Fruit fly (Drosophila melanogaster) whole organism, embryonic: ENCODE data around the gene REG.

Source experiments
- ATbp ChIP-seq: fragments of 200-800 bp; sonication (Bioruptor generic); optimal IDR thresholded peaks from 2 replicates; lab custom pipeline; 2017; ENCODE audit warnings: missing biosample characterization, mild to moderate bottlenecking, missing genetic modification characterization, missing genetic modification reagents
- Ada2b ChIP-seq: fragments of 200-800 bp; sonication (Bioruptor generic); IDR thresholded peaks from 2 replicates; pipeline ENCODE4 v1.3.6; 2022; ENCODE audit warnings: missing biosample characterization, missing genetic modification characterization
- CG10654 ChIP-seq: fragments of 200-800 bp; sonication (Bioruptor generic); optimal IDR thresholded peaks from 2 replicates; lab custom pipeline; 2016; ENCODE audit warnings: missing biosample characterization, missing genetic modification characterization
- CG11560 ChIP-seq: fragments of 200-800 bp; sonication (Bioruptor generic); IDR thresholded peaks from 3 replicates; pipeline ENCODE4 v1.3.6; 2022; ENCODE audit warnings: missing biosample characterization, missing genetic modification characterization
- CG11695 ChIP-seq: fragments of 200-800 bp; sonication (Bioruptor generic); IDR thresholded peaks from 3 replicates; pipeline ENCODE4 v1.3.6; 2022; ENCODE audit warnings: missing biosample characterization, missing genetic modification characterization
- CG11696 ChIP-seq: fragments of 200-800 bp; sonication (Bioruptor generic); IDR thresholded peaks from 2 replicates; pipeline ENCODE4 v1.3.6; 2022; ENCODE audit warnings: missing biosample characterization, missing genetic modification characterization
- CG12391 ChIP-seq: fragments of 200-800 bp; sonication (Bioruptor generic); optimal IDR thresholded peaks from 3 replicates; lab custom pipeline; 2018; ENCODE audit warnings: missing biosample characterization, mild to moderate bottlenecking, missing genetic modification characterization, moderate library complexity
- CG13296 ChIP-seq: fragments of 200-800 bp; sonication (Bioruptor generic); optimal IDR thresholded peaks from 3 replicates; lab custom pipeline; 2018; ENCODE audit warnings: missing biosample characterization, mild to moderate bottlenecking, missing genetic modification characterization
- CG13775 ChIP-seq: fragments of 200-800 bp; sonication (Bioruptor generic); optimal IDR thresholded peaks from 3 replicates; lab custom pipeline; 2017; ENCODE audit warnings: missing biosample characterization, mild to moderate bottlenecking, missing genetic modification characterization
- CG14667 ChIP-seq: fragments of 200-800 bp; sonication (Bioruptor generic); IDR thresholded peaks from 2 replicates; pipeline ENCODE4 v1.3.6; 2022; ENCODE audit warnings: missing biosample characterization, missing genetic modification characterization
- CG1602 ChIP-seq: fragments of 200-800 bp; sonication (Bioruptor generic); optimal IDR thresholded peaks from 3 replicates; lab custom pipeline; 2016; ENCODE audit warnings: missing biosample characterization, missing genetic modification characterization
- CG17829 ChIP-seq: fragments of 200-800 bp; optimal IDR thresholded peaks from 2 replicates; lab custom pipeline; 2019; ENCODE audit warnings: missing biosample characterization, mild to moderate bottlenecking, missing genetic modification characterization, moderate library complexity
- CG1832 ChIP-seq: fragments of 200-800 bp; sonication (Bioruptor generic); optimal IDR thresholded peaks from 2 replicates; lab custom pipeline; 2017; ENCODE audit warnings: missing biosample characterization, mild to moderate bottlenecking, missing genetic modification characterization, inconsistent platforms
- CG31388 ChIP-seq: fragments of 200-800 bp; sonication (Bioruptor generic); optimal IDR thresholded peaks from 2 replicates; lab custom pipeline; 2016; ENCODE audit warnings: missing biosample characterization, missing genetic modification characterization
- CG32767 ChIP-seq: fragments of 200-800 bp; sonication (Bioruptor generic); IDR thresholded peaks from 2 replicates; pipeline ENCODE4 v1.3.6; 2022; ENCODE audit warnings: missing biosample characterization, missing genetic modification characterization
- CG34376 ChIP-seq: fragments of 200-800 bp; sonication (Bioruptor generic); optimal IDR thresholded peaks from 2 replicates; lab custom pipeline; 2018; ENCODE audit warnings: missing biosample characterization, mild to moderate bottlenecking, missing genetic modification characterization
- CG4707 ChIP-seq: fragments of 200-800 bp; sonication (Bioruptor generic); optimal IDR thresholded peaks from 2 replicates; lab custom pipeline; 2018; ENCODE audit warnings: missing biosample characterization, mild to moderate bottlenecking, missing genetic modification characterization, moderate library complexity
- CG9727 ChIP-seq: fragments of 200-800 bp; sonication (Bioruptor generic); optimal IDR thresholded peaks from 3 replicates; lab custom pipeline; 2017; ENCODE audit warnings: missing biosample characterization, mild to moderate bottlenecking, missing genetic modification characterization
- Doc2 ChIP-seq: fragments of 200-800 bp; sonication (Bioruptor generic); IDR thresholded peaks from 2 replicates; pipeline ENCODE4 v1.3.6; 2022; ENCODE audit warnings: missing biosample characterization, missing genetic modification characterization
- Dref ChIP-seq: fragments of 200-800 bp; sonication (Bioruptor generic); IDR thresholded peaks from 2 replicates; pipeline ENCODE4 v1.3.6; 2022; ENCODE audit warnings: missing biosample characterization, missing genetic modification characterization
- HLH4C ChIP-seq: fragments of 200-800 bp; sonication (Bioruptor generic); IDR thresholded peaks from 3 replicates; pipeline ENCODE4 v1.3.6; 2022; ENCODE audit warnings: missing biosample characterization, missing genetic modification characterization; ENCODE audit not compliant: partially characterized antibody
- HLHmδ ChIP-seq: fragments of 200-800 bp; sonication (Bioruptor generic); optimal IDR thresholded peaks from 2 replicates; lab custom pipeline; 2018; ENCODE audit warnings: missing biosample characterization, mild to moderate bottlenecking, missing genetic modification characterization, moderate library complexity
- HmgD ChIP-seq: fragments of 200-800 bp; sonication (Bioruptor generic); optimal IDR thresholded peaks from 3 replicates; lab custom pipeline; 2016; ENCODE audit warnings: missing biosample characterization, missing genetic modification characterization
- Hr39 ChIP-seq: fragments of >200 bp; optimal IDR thresholded peaks from 2 replicates; lab custom pipeline; 2017
- Med ChIP-seq: fragments of 200-800 bp; sonication (Bioruptor generic); peaks from one replicate; lab custom pipeline; 2016; ENCODE audit warnings: missing biosample characterization, missing genetic modification characterization, mild to moderate bottlenecking, inconsistent platforms, moderate library complexity
- Myb ChIP-seq: fragments of 200-800 bp; sonication (Bioruptor generic); optimal IDR thresholded peaks from 2 replicates; lab custom pipeline; 2016; ENCODE audit warnings: missing biosample characterization, missing genetic modification characterization
- NC2β ChIP-seq: fragments of 200-800 bp; sonication (Bioruptor generic); optimal IDR thresholded peaks from 2 replicates; lab custom pipeline; 2016; ENCODE audit warnings: missing biosample characterization, missing genetic modification characterization
- Neu2 ChIP-seq: fragments of 200-800 bp; sonication (Bioruptor generic); optimal IDR thresholded peaks from 3 replicates; lab custom pipeline; 2016; ENCODE audit warnings: missing biosample characterization, missing genetic modification characterization, borderline replicate concordance
- Nf-YB ChIP-seq: fragments of 200-800 bp; sonication (Bioruptor generic); optimal IDR thresholded peaks from 3 replicates; lab custom pipeline; 2019; ENCODE audit warnings: missing biosample characterization, mild to moderate bottlenecking, missing genetic modification characterization, moderate library complexity
- NfI ChIP-seq: fragments of 200-800 bp; sonication (Bioruptor generic); optimal IDR thresholded peaks from 3 replicates; lab custom pipeline; 2018; ENCODE audit warnings: missing biosample characterization, mild to moderate bottlenecking, missing genetic modification characterization, moderate library complexity
- Ssrp ChIP-seq: fragments of 200-800 bp; sonication (Bioruptor generic); optimal IDR thresholded peaks from 2 replicates; lab custom pipeline; 2018; ENCODE audit warnings: missing biosample characterization, mild to moderate bottlenecking, missing genetic modification characterization, moderate library complexity
- al ChIP-seq: fragments of 200-800 bp; sonication (Bioruptor generic); IDR thresholded peaks from 2 replicates; pipeline ENCODE4 v1.3.6; 2022; ENCODE audit warnings: missing biosample characterization, missing genetic modification characterization
- cad ChIP-seq: fragments of >200 bp; optimal IDR thresholded peaks from 2 replicates; lab custom pipeline; 2017; ENCODE audit warnings: missing biosample characterization, missing genetic modification characterization
- caup ChIP-seq: fragments of 200-800 bp; sonication (Bioruptor generic); optimal IDR thresholded peaks from 3 replicates; lab custom pipeline; 2017; ENCODE audit warnings: missing biosample characterization, mild to moderate bottlenecking, missing genetic modification characterization, moderate library complexity; ENCODE audit not compliant: severe bottlenecking
- crol ChIP-seq: fragments of 200-800 bp; sonication (Bioruptor generic); IDR thresholded peaks from 2 replicates; pipeline ENCODE4 v1.3.6; 2022; ENCODE audit warnings: missing biosample characterization, missing genetic modification characterization
- cwo ChIP-seq: fragments of 200-800 bp; sonication (Bioruptor generic); optimal IDR thresholded peaks from 3 replicates; lab custom pipeline; 2017; ENCODE audit warnings: missing biosample characterization, missing genetic modification characterization, mild to moderate bottlenecking, moderate library complexity, missing genetic modification reagents
- da ChIP-seq: fragments of 200-800 bp; sonication (Bioruptor generic); optimal IDR thresholded peaks from 2 replicates; lab custom pipeline; 2016; ENCODE audit warnings: missing biosample characterization, missing genetic modification characterization
- danr ChIP-seq: fragments of 200-800 bp; sonication (Bioruptor generic); IDR thresholded peaks from 2 replicates; pipeline ENCODE4 v1.3.6; 2022; ENCODE audit warnings: missing biosample characterization, missing genetic modification characterization
- her ChIP-seq: fragments of 200-800 bp; sonication (Bioruptor generic); optimal IDR thresholded peaks from 2 replicates; lab custom pipeline; 2016; ENCODE audit warnings: missing biosample characterization, missing genetic modification characterization
- insv ChIP-seq, 2 experiments: fragments of 200-800 bp; sonication (Bioruptor generic); optimal IDR thresholded peaks; 3 replicates each; lab custom pipeline; 2016 to 2018; ENCODE audit warnings: missing biosample characterization in 2 of 2, missing genetic modification characterization in 2 of 2
- kah ChIP-seq: fragments of 200-800 bp; sonication (Bioruptor generic); optimal IDR thresholded peaks from 2 replicates; lab custom pipeline; 2018; ENCODE audit warnings: missing biosample characterization, mild to moderate bottlenecking, missing genetic modification characterization
- lola ChIP-seq, 3 experiments: fragments of >200 bp in 2 of 3; fragments of 200-800 bp in 1 of 3; sonication (Bioruptor generic) in 1 of 3; optimal IDR thresholded peaks; 2 replicates each; lab custom pipeline; 2017 to 2019; ENCODE audit warnings: missing biosample characterization in 3 of 3, missing genetic modification characterization in 3 of 3, mild to moderate bottlenecking in 1 of 3, moderate library complexity in 1 of 3
- nau ChIP-seq: fragments of 200-800 bp; sonication (Bioruptor generic); optimal IDR thresholded peaks from 3 replicates; lab custom pipeline; 2017; ENCODE audit warnings: missing biosample characterization, mild to moderate bottlenecking, missing genetic modification characterization, missing genetic modification reagents
- rib ChIP-seq: fragments of 200-800 bp; sonication (Bioruptor generic); IDR thresholded peaks from 2 replicates; pipeline ENCODE4 v1.3.6; 2022; ENCODE audit warnings: missing biosample characterization, missing genetic modification characterization
- run ChIP-seq: fragments of 200-800 bp; sonication (Bioruptor generic); optimal IDR thresholded peaks from 3 replicates; lab custom pipeline; 2018; ENCODE audit warnings: missing biosample characterization, mild to moderate bottlenecking, missing genetic modification characterization
- sna ChIP-seq: fragments of 200-800 bp; sonication (Bioruptor generic); IDR thresholded peaks from 2 replicates; pipeline ENCODE4 v1.3.6; 2022; ENCODE audit warnings: missing biosample characterization, missing genetic modification characterization; ENCODE audit not compliant: partially characterized antibody
- tap ChIP-seq: fragments of 200-800 bp; optimal IDR thresholded peaks from 3 replicates; lab custom pipeline; 2019; ENCODE audit warnings: missing biosample characterization, mild to moderate bottlenecking, missing genetic modification characterization, moderate library complexity
- tna ChIP-seq: fragments of 200-800 bp; sonication (Bioruptor generic); IDR thresholded peaks from 2 replicates; pipeline ENCODE4 v1.3.6; 2022; ENCODE audit warnings: missing biosample characterization, missing genetic modification characterization; ENCODE audit not compliant: partially characterized antibody
- twi ChIP-seq: fragments of 200-800 bp; optimal IDR thresholded peaks from 2 replicates; lab custom pipeline; 2019; ENCODE audit warnings: missing biosample characterization, mild to moderate bottlenecking, missing genetic modification characterization, moderate library complexity
- vvl ChIP-seq: fragments of 200-800 bp; sonication (Bioruptor generic); IDR thresholded peaks from 2 replicates; pipeline ENCODE4 v1.3.6; 2022; ENCODE audit warnings: missing biosample characterization, missing genetic modification characterization

The REG gene

DNA sequence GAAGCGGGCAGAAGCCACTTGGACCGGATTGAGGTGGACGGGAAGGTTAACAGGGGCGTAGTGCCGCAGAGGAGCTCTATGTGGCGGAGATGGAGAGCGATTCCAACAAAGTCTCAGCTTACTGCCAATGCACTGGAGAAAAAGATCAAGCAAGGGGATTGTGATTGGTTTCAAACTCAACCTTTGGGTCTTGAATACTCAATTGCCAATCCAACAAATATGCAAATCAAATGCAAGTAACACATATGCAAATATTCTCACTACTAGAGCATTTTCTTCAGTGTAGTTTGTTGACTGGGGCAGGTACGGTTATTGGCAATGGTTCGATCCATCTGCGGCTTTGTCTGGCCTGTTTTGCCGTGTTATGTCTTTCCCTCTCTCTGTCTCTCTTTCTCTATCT lies 39.2 kb downstream of the REG start (continued):
- TF ChIP-seq Neu2 (no peak), CG34376 (no peak), HmgD (GFP tag; lab: Kevin White, UChicago) (no peak), Med (peak; percentile 98), NfI (GFP tag; lab: Kevin White, UChicago) (peak; percentile 77), kah (no peak), crol (GFP tag; lab: Robert Waterston, UW) (0 out of 2 replicates have a peak, but pooled peaks have one; percentile 10), nau (GFP tag; lab: Kevin White, UChicago) (peak; percentile 58), Nf-YB (GFP tag; lab: Kevin White, UChicago) (peak; percentile 22), run (peak; percentile 24), CG13775 (GFP tag; lab: Kevin White, UChicago) (peak; percentile 33), lola (GFP tag; optimal IDR thresholded peaks at IDR 0.05; lab: Kevin White, UChicago) (peak in 1 of 3 experiments; percentile 25), CG12391 (tag; lab: Kevin White, UChicago) (peak; percentile 64), al (GFP tag; lab: Robert Waterston, UW) (no peak), CG31388 (no peak), ATbp (peak; percentile 88), cad (GFP tag; lab: Kevin White, UChicago) (no peak), Myb (GFP tag; lab: Kevin White, UChicago) (peak; percentile 60), Ssrp (tag; lab: Kevin White, UChicago) (peak; percentile 67), Ada2b (GFP tag; lab: Robert Waterston, UW) (peak; percentile 81), Hr39 (lab: Kevin White, UChicago) (no peak), CG11696 (GFP tag; lab: Robert Waterston, UW) (peak; percentile 38; the same call in 1 of the 2 replicates), caup (GFP tag; lab: Kevin White, UChicago) (peak; percentile 62), sna (no peak), CG11695 (GFP tag; lab: Robert Waterston, UW) (peak; percentile 61), da (GFP tag; lab: Kevin White, UChicago) (peak; percentile 34), vvl (GFP tag; lab: Robert Waterston, UW) (peak; percentile 93), Dref (GFP tag; lab: Robert Waterston, UW) (0 out of 2 replicates have a peak, but pooled peaks have one; percentile 18), CG9727 (GFP tag; lab: Kevin White, UChicago) (peak; percentile 75), CG32767 (GFP tag; lab: Robert Waterston, UW) (0 out of 2 replicates have a peak, but pooled peaks have one; percentile 21), cwo (GFP tag; lab: Kevin White, UChicago) (peak; percentile 67), her (GFP tag; lab: Kevin White, UChicago) (peak; percentile 85), twi (no peak), CG1602 (GFP tag; lab: Kevin White, UChicago) (peak; percentile 54), insv (GFP tag; optimal IDR thresholded peaks at IDR 0.05; lab: Kevin White, UChicago) (no peak), CG11560 (tag; lab: Robert Waterston, UW) (peak; percentile 66), NC2β (GFP tag; lab: Kevin White, UChicago) (peak; percentile 50), CG13296 (GFP tag; lab: Kevin White, UChicago) (peak; percentile 43), HLHmδ (GFP tag; lab: Kevin White, UChicago) (no peak), CG14667 (GFP tag; lab: Robert Waterston, UW) (peak; percentile 53; the same call in 1 of the 2 replicates), Doc2 (peak; percentile 56), CG4707 (peak; percentile 59), CG17829 (tag; lab: Kevin White, UChicago) (peak; percentile 60), tap (tag; lab: Kevin White, UChicago) (peak; percentile 84), tna (GFP tag; lab: Robert Waterston, UW) (no peak), danr (GFP tag; lab: Robert Waterston, UW) (0 out of 2 replicates have a peak, but pooled peaks have one; percentile 42), rib (GFP tag; lab: Robert Waterston, UW) (peak; percentile 63; the same call in 1 of the 2 replicates), CG10654 (GFP tag; lab: Kevin White, UChicago) (peak; percentile 49), CG1832 (GFP tag; lab: Kevin White, UChicago) (no peak), HLH4C (GFP tag; lab: Robert Waterston, UW) (no peak)
